Fruit fly (Drosophila melanogaster): ENCODE results near the gene CG13313.

DNA sequence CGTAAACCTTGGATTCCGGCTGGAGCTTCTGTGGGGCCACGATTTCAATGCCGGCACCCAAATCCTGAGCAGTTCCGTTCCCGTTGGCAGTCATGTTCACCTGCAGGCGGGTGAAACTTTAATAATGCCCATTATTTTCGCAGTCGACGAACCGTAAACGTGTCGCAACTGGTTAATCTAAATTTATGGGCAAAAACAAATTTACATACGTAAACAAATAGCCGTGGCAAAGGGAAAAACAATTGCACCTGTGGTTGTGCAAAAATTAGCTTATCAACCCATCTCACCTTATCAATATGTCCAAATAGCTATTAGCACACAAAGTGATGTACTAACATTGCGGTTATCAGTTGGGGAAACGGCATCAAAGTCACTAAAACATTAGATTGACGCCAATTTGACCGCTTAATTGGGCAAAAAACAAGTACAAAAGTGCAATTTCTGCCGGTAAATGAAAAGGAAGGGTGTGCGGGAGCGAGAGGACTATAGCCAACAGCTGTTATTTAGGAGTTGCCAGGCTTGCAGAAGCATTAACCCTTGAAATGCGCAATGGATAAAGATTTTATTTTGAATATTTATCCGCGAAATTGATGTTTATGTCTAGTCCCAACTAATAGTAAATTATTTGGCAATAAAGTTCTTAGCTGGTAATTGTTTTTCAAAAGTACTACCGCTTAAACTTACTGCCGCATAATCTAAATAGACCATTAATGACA lies 26.6 kb downstream of the CG13313 start:
- TF ChIP-seq Dll (optimal IDR thresholded peaks at IDR 0.05), result no peak
- no peak for TF ChIP-seq CG8478 (optimal IDR thresholded peaks at IDR 0.05)
- TF ChIP-seq pan (optimal IDR thresholded peaks at IDR 0.05), result no peak

Measured in whole organism.